Worm (Caenorhabditis elegans) whole organism, L1 larva: ENCODE results near the gene Y48C3A.5.

ENCODE experiments used
- C04F5.9 ChIP-seq: sonication (generic microtip); optimal IDR thresholded peaks from 2 replicates; lab custom pipeline; 2016; ENCODE audit warnings: missing genetic modification characterization, missing compliant biosample characterization
- alr-1 ChIP-seq: fragments of 200-800 bp; sonication (Bioruptor generic); optimal IDR thresholded peaks from 2 replicates; lab custom pipeline; 2018; ENCODE audit warnings: borderline replicate concordance, mild to moderate bottlenecking, missing genetic modification characterization, missing compliant biosample characterization
- blmp-1 ChIP-seq: fragments of 150-350 bp; optimal IDR thresholded peaks from 2 replicates; lab custom pipeline; 2014; ENCODE audit warnings: missing biosample characterization, missing genetic modification characterization
- ceh-88 ChIP-seq: fragments of 200-800 bp; sonication (Bioruptor generic); IDR thresholded peaks from 2 replicates; pipeline ENCODE4 v1.3.6; 2022; ENCODE audit warnings: missing genetic modification characterization, missing compliant biosample characterization
- dpl-1 ChIP-seq, 3 experiments: fragments of 150-350 bp in 2 of 3; sonication (generic microtip) in 1 of 3; optimal IDR thresholded peaks; 2 replicates each; lab custom pipeline; 2014 to 2017; ENCODE audit warnings: missing biosample characterization in 3 of 3, missing genetic modification characterization in 3 of 3, missing genetic modification reagents in 3 of 3
- efl-1 ChIP-seq, 4 experiments: fragments of 150-350 bp; optimal IDR thresholded peaks in 3 of 4; peaks in 1 of 4; 1 replicate in 1 of 4; 2 replicates in 3 of 4; lab custom pipeline; 2014; ENCODE audit warnings: missing biosample characterization in 2 of 4, missing genetic modification characterization in 2 of 4, missing genetic modification reagents in 2 of 4
- efl-3 ChIP-seq: fragments of 200-800 bp; sonication (Bioruptor generic); optimal IDR thresholded peaks from 2 replicates; lab custom pipeline; 2018; ENCODE audit warnings: mild to moderate bottlenecking, missing genetic modification characterization, missing compliant biosample characterization
- egl-27 ChIP-seq, 2 experiments: fragments of 150-350 bp in 1 of 2; sonication (generic microtip); optimal IDR thresholded peaks; 3 replicates each; lab custom pipeline; 2017 to 2018; ENCODE audit warnings: missing biosample characterization in 2 of 2, missing genetic modification characterization in 2 of 2, missing genetic modification reagents in 2 of 2
- elt-2 ChIP-seq: sonication (generic microtip); optimal IDR thresholded peaks from 2 replicates; lab custom pipeline; 2016; ENCODE audit warnings: missing genetic modification characterization, mild to moderate bottlenecking, inconsistent platforms, missing compliant biosample characterization, missing genetic modification reagents
- ets-5 ChIP-seq: fragments of 200-800 bp; sonication (Bioruptor generic); IDR thresholded peaks from 2 replicates; pipeline ENCODE4 v1.3.6; 2022; ENCODE audit warnings: missing genetic modification characterization, missing compliant biosample characterization
- fkh-10 ChIP-seq: sonication (generic microtip); optimal IDR thresholded peaks from 2 replicates; lab custom pipeline; 2017; ENCODE audit warnings: missing biosample characterization, missing genetic modification reagents, missing genetic modification characterization
- fos-1 ChIP-seq: fragments of 150-350 bp; optimal IDR thresholded peaks from 2 replicates; lab custom pipeline; 2014; ENCODE audit warnings: missing biosample characterization, missing genetic modification characterization
- hlh-17 ChIP-seq: fragments of 200-800 bp; sonication (Bioruptor generic); optimal IDR thresholded peaks from 2 replicates; lab custom pipeline; 2018; ENCODE audit warnings: missing genetic modification characterization, mild to moderate bottlenecking, missing compliant biosample characterization, moderate library complexity, borderline replicate concordance
- hpl-2 ChIP-seq: fragments of 150-350 bp; optimal IDR thresholded peaks from 2 replicates; lab custom pipeline; 2014; ENCODE audit warnings: missing biosample characterization, missing genetic modification reagents, missing genetic modification characterization
- irx-1 ChIP-seq: sonication (generic microtip); optimal IDR thresholded peaks from 2 replicates; lab custom pipeline; 2016; ENCODE audit warnings: missing genetic modification characterization, missing compliant biosample characterization
- jun-1 ChIP-seq: fragments of 150-350 bp; optimal IDR thresholded peaks from 2 replicates; lab custom pipeline; 2014; ENCODE audit warnings: missing biosample characterization, missing genetic modification reagents, missing genetic modification characterization
- lin-13 ChIP-seq: fragments of 150-350 bp; optimal IDR thresholded peaks from 2 replicates; lab custom pipeline; 2014; ENCODE audit warnings: missing biosample characterization, missing genetic modification reagents, missing genetic modification characterization
- lin-14 ChIP-seq: fragments of 200-800 bp; sonication (Bioruptor generic); optimal IDR thresholded peaks from 2 replicates; lab custom pipeline; 2018; ENCODE audit warnings: mild to moderate bottlenecking, missing genetic modification characterization, moderate library complexity, missing compliant biosample characterization
- lin-35 ChIP-seq, 2 experiments: fragments of 150-350 bp; optimal IDR thresholded peaks; 2 replicates each; lab custom pipeline; 2014; ENCODE audit warnings: missing biosample characterization in 2 of 2, missing genetic modification characterization in 2 of 2, missing genetic modification reagents in 2 of 2
- lsy-2 ChIP-seq, 2 experiments: fragments of 150-350 bp; optimal IDR thresholded peaks; 2 replicates each; lab custom pipeline; 2014; ENCODE audit warnings: missing biosample characterization in 2 of 2, missing genetic modification characterization in 2 of 2
- mdl-1 ChIP-seq, 2 experiments: fragments of 150-350 bp; optimal IDR thresholded peaks; 2 replicates each; lab custom pipeline; 2014 to 2017; ENCODE audit warnings: missing biosample characterization in 2 of 2, missing genetic modification characterization in 2 of 2, inconsistent platforms in 1 of 2
- mep-1 ChIP-seq: fragments of 150-350 bp; optimal IDR thresholded peaks from 2 replicates; lab custom pipeline; 2014; ENCODE audit warnings: missing biosample characterization, missing genetic modification characterization
- nhr-12 ChIP-seq: sonication (generic microtip); optimal IDR thresholded peaks from 2 replicates; lab custom pipeline; 2017; ENCODE audit warnings: missing biosample characterization, missing genetic modification characterization
- nhr-19 ChIP-seq: fragments of 200-800 bp; sonication (Bioruptor generic); conservative IDR thresholded peaks from 2 replicates; pipeline ENCODE4 v1.3.6; 2022; ENCODE audit warnings: missing genetic modification characterization, missing compliant biosample characterization
- nhr-71 ChIP-seq: sonication (generic microtip); optimal IDR thresholded peaks from 2 replicates; lab custom pipeline; 2016; ENCODE audit warnings: mild to moderate bottlenecking, missing genetic modification characterization, moderate library complexity, missing compliant biosample characterization
- nhr-77 ChIP-seq: fragments of 150-350 bp; optimal IDR thresholded peaks from 2 replicates; lab custom pipeline; 2014; ENCODE audit warnings: missing biosample characterization, missing genetic modification characterization
- nhr-84 ChIP-seq: sonication (generic microtip); optimal IDR thresholded peaks from 2 replicates; lab custom pipeline; 2017; ENCODE audit warnings: missing biosample characterization, missing genetic modification characterization
- nhr-85 ChIP-seq: sonication (generic microtip); peaks from one replicate; lab custom pipeline; 2016; ENCODE audit warnings: missing genetic modification characterization, inconsistent platforms, missing compliant biosample characterization
- nhr-90 ChIP-seq: sonication (generic microtip); optimal IDR thresholded peaks from 2 replicates; lab custom pipeline; 2016; ENCODE audit warnings: mild to moderate bottlenecking, missing genetic modification characterization, missing compliant biosample characterization; ENCODE audit not compliant: poor library complexity
- pax-3 ChIP-seq: fragments of 200-800 bp; sonication (Bioruptor generic); optimal IDR thresholded peaks from 2 replicates; lab custom pipeline; 2018; ENCODE audit warnings: mild to moderate bottlenecking, missing genetic modification characterization, moderate library complexity, missing compliant biosample characterization
- pqm-1 ChIP-seq: sonication (generic microtip); optimal IDR thresholded peaks from 3 replicates; lab custom pipeline; 2017; ENCODE audit warnings: missing biosample characterization, missing genetic modification characterization
- rnt-1 ChIP-seq: sonication (generic microtip); optimal IDR thresholded peaks from 2 replicates; lab custom pipeline; 2016; ENCODE audit warnings: mild to moderate bottlenecking, missing genetic modification characterization, moderate library complexity, missing compliant biosample characterization
- skn-1 ChIP-seq: fragments of 150-350 bp; optimal IDR thresholded peaks from 2 replicates; lab custom pipeline; 2014; ENCODE audit warnings: missing biosample characterization, missing genetic modification characterization
- snpc-4 ChIP-seq: fragments of 150-350 bp; optimal IDR thresholded peaks from 2 replicates; lab custom pipeline; 2014; ENCODE audit warnings: missing biosample characterization, missing genetic modification characterization
- snu-23 ChIP-seq: sonication (generic microtip); optimal IDR thresholded peaks from 2 replicates; lab custom pipeline; 2016; ENCODE audit warnings: missing genetic modification characterization, missing compliant biosample characterization
- sox-4 ChIP-seq: sonication (generic microtip); optimal IDR thresholded peaks from 2 replicates; lab custom pipeline; 2016; ENCODE audit warnings: missing genetic modification characterization, missing compliant biosample characterization
- sup-37 ChIP-seq: fragments of 200-800 bp; sonication (Bioruptor generic); optimal IDR thresholded peaks from 2 replicates; lab custom pipeline; 2018; ENCODE audit warnings: mild to moderate bottlenecking, missing genetic modification characterization, missing compliant biosample characterization
- swsn-7 ChIP-seq: sonication (generic microtip); optimal IDR thresholded peaks from 2 replicates; lab custom pipeline; 2016; ENCODE audit warnings: missing genetic modification characterization, missing compliant biosample characterization
- tbx-2 ChIP-seq: sonication (generic microtip); optimal IDR thresholded peaks from 2 replicates; lab custom pipeline; 2016; ENCODE audit warnings: missing genetic modification characterization, missing compliant biosample characterization
- unc-30 ChIP-seq: sonication (generic microtip); optimal IDR thresholded peaks from 2 replicates; lab custom pipeline; 2017; ENCODE audit warnings: missing biosample characterization, missing genetic modification characterization
- unc-86 ChIP-seq: sonication (generic microtip); optimal IDR thresholded peaks from 2 replicates; lab custom pipeline; 2016; ENCODE audit warnings: missing genetic modification characterization, missing compliant biosample characterization
- zip-4 ChIP-seq: fragments of 200-800 bp; sonication (Bioruptor generic); optimal IDR thresholded peaks from 2 replicates; lab custom pipeline; 2018; ENCODE audit warnings: mild to moderate bottlenecking, missing genetic modification characterization, moderate library complexity, missing compliant biosample characterization
- ztf-11 ChIP-seq, 2 experiments: sonication (generic microtip); optimal IDR thresholded peaks; 2 replicates each; lab custom pipeline; 2016 to 2017; ENCODE audit warnings: missing genetic modification characterization in 2 of 2, missing biosample characterization in 1 of 2, missing compliant biosample characterization in 1 of 2
- ztf-4 ChIP-seq: fragments of 150-350 bp; optimal IDR thresholded peaks from 2 replicates; lab custom pipeline; 2014; ENCODE audit warnings: missing biosample characterization, missing genetic modification characterization

Y48C3A.5 gene

DNA sequence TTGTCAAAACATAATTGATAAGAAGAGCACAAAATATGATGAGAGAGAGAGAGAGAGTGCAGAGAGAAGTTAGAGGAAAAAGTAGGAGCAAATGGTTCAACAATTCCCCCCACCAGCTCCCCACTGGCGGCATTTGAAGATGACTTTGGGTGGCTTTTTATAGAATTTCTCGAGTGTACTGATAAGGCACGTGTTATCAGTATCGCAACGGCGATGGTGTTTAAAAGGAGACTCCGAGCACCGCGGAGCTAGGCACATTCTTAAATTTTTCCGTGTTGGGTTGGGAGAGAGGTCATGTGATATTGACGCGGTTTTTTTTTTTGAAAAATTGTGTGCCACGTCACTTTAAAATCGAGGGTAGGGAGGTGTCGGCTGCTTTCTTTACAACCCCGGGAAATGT, 27.7 kb downstream of the Y48C3A.5 start (continued):
- no peak for TF ChIP-seq ztf-11 (tag; optimal IDR thresholded peaks at IDR 0.05; lab: Kevin White, UChicago)
- no peak for TF ChIP-seq zip-4 (GFP tag; lab: Kevin White, UChicago)
- TF ChIP-seq nhr-77 (tag; lab: Kevin White, UChicago) = no peak
- no peak for TF ChIP-seq ets-5 (GFP tag; lab: Robert Waterston, UW)
- TF ChIP-seq alr-1 (tag; lab: Kevin White, UChicago) = no peak

DNA sequence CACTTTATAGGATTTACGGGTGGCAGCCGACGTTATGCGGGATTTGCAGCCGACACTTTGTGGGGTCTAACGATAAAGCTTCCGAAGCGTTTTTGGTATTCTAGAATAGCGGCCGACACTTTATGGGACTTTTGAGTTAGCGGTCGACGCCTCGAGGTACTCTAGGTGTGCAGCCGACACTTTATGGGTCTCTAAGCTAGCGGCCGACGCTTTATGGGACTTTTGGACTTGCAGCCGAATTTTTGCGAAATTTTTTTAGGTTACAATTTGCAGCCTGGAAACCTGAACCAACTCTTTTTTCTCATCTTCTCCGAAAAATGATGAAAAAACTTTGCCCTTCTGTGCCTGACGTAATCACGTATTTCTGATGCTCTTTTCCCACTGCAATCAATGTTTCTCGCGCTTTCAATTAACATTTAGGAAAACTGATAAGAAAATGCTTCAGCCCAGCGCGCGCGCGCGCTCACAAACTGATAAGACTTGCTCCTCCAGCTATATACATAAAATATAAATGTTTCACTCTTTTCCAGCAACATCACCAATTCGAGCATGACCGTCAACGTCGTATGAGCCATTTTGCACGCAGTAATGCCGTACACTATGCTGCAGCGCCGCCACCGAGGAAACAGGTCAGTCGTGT, 28.4 kb downstream of the Y48C3A.5 start:
- TF ChIP-seq efl-1 (optimal IDR thresholded peaks at IDR 0.05; lab: Kevin White, UChicago) = no peak
- TF ChIP-seq efl-1 (GFP tag; optimal IDR thresholded peaks at IDR 0.05 in 1 of 2; lab: Kevin White, UChicago) = peak in 1 of 2 experiments; percentile 70
- TF ChIP-seq nhr-77 (tag; lab: Kevin White, UChicago) = no peak
- TF ChIP-seq pax-3 (tag; lab: Kevin White, UChicago) = peak; percentile 27
- TF ChIP-seq elt-2 (tag; lab: Kevin White, UChicago) = peak; percentile 89
- peak; percentile 25 for TF ChIP-seq jun-1
- no peak for TF ChIP-seq tbx-2 (tag; lab: Kevin White, UChicago)
- no peak for TF ChIP-seq lin-14
- peak in 1 of 2 experiments; percentile 46 for TF ChIP-seq mdl-1 (tag; optimal IDR thresholded peaks at IDR 0.05; lab: Kevin White, UChicago)
- peak; percentile 16 for TF ChIP-seq nhr-71 (tag; lab: Kevin White, UChicago)
- TF ChIP-seq skn-1 (tag; lab: Kevin White, UChicago) = no peak
- no peak for TF ChIP-seq fkh-10 (GFP tag; lab: Kevin White, UChicago)
- TF ChIP-seq lin-35 (GFP tag; optimal IDR thresholded peaks at IDR 0.05; lab: Kevin White, UChicago) = peak in 1 of 2 experiments; percentile 22
- TF ChIP-seq pqm-1 (tag; lab: Kevin White, UChicago) = peak; percentile 17
- TF ChIP-seq, all 84 proteins: peak for 8

ce11 chrII:13300590-13300989, 29.7 kb downstream of the Y48C3A.5 start:
- TF ChIP-seq swsn-7 (tag; lab: Kevin White, UChicago) = no peak
- no peak for TF ChIP-seq egl-27 (tag; optimal IDR thresholded peaks at IDR 0.05; lab: Kevin White, UChicago)
- TF ChIP-seq nhr-84 = no peak
- no peak for TF ChIP-seq sox-4 (tag; lab: Kevin White, UChicago)
- no peak for TF ChIP-seq nhr-19
- no peak for TF ChIP-seq tbx-2 (tag; lab: Kevin White, UChicago)
- no peak for TF ChIP-seq rnt-1
- TF ChIP-seq efl-3 (GFP tag; lab: Kevin White, UChicago) = no peak
- no peak for TF ChIP-seq irx-1 (tag; lab: Kevin White, UChicago)
- TF ChIP-seq nhr-12 = no peak
- TF ChIP-seq ztf-4 (tag; lab: Kevin White, UChicago) = no peak
- TF ChIP-seq sup-37 (GFP tag; lab: Kevin White, UChicago) = no peak

DNA sequence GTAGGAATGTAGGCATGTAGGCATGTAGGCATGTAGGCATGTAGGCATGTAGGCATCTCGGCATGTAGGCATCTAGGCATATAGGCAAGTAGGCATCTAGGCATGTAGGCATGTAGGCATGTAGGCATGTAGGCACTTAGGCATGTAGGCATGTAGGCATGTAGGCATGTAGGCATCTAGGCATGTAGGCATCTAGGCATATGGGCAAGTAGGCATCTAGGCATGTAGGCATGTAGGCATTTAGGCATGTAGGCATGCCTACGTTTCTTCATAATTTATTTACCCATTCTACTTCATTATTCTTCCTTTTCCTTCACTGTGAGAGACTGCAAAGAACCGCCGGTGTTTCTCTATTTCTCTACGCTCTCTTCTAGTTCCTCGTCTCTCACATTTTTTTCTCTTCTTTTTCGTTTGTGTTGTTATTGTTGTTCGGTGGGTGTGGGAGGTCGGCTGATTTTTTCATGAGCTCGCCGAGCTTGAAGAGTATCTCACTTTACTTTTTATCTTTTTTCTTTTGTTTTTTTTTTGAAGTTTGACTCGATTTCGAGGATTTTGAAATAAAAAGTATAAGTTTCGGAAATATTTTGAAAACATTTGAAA, 33.6 kb downstream of the Y48C3A.5 start:
- TF ChIP-seq snu-23 (GFP tag; lab: Kevin White, UChicago) (peak; percentile 25), nhr-19 (peak; percentile 36; the same call in 1 of the 2 replicates), ceh-88 (GFP tag; lab: Robert Waterston, UW) (no peak), lin-14 (peak; percentile 74), unc-86 (tag; lab: Kevin White, UChicago) (peak; percentile 19), nhr-85 (tag; lab: Kevin White, UChicago) (no peak), fos-1 (tag; lab: Kevin White, UChicago) (no peak), nhr-12 (no peak), lin-35 (GFP tag; optimal IDR thresholded peaks at IDR 0.05; lab: Kevin White, UChicago) (peak in 1 of 2 experiments; percentile 11), nhr-71 (tag; lab: Kevin White, UChicago) (peak; percentile 13), snpc-4 (tag; lab: Kevin White, UChicago) (peak; percentile 3), blmp-1 (peak; percentile 37), nhr-90 (no peak), C04F5.9 (tag; lab: Kevin White, UChicago) (no peak), hlh-17 (GFP tag; lab: Kevin White, UChicago) (no peak), lsy-2 (tag; optimal IDR thresholded peaks at IDR 0.05; lab: Kevin White, UChicago) (peak in 1 of 2 experiments; percentile 26), dpl-1 (GFP tag; optimal IDR thresholded peaks at IDR 0.05; lab: Kevin White, UChicago) (peak in 1 of 3 experiments; percentile 4), unc-30 (no peak), hpl-2 (no peak), mep-1 (peak; percentile 25), ets-5 (GFP tag; lab: Robert Waterston, UW) (0 out of 2 replicates have a peak, but pooled peaks have one; percentile 76), lin-13 (no peak)
